Fruit fly (Drosophila melanogaster) whole organism, pupa: ENCODE data around the gene Spc105R.

Source experiments
- CG12605 ChIP-seq: fragments of 200-800 bp; sonication (Bioruptor generic); IDR thresholded peaks from 2 replicates; pipeline ENCODE4 v1.3.6; 2022; ENCODE audit warnings: missing biosample characterization, missing genetic modification characterization
- CG13204 ChIP-seq: fragments of 200-800 bp; sonication (Bioruptor generic); optimal IDR thresholded peaks from 2 replicates; lab custom pipeline; 2018; ENCODE audit warnings: missing biosample characterization, mild to moderate bottlenecking, missing genetic modification characterization, moderate library complexity
- CG17806 ChIP-seq: fragments of 200-800 bp; sonication (Bioruptor generic); optimal IDR thresholded peaks from 2 replicates; lab custom pipeline; 2018; ENCODE audit warnings: missing biosample characterization, mild to moderate bottlenecking, missing genetic modification characterization, moderate library complexity
- CG34367 ChIP-seq: fragments of 200-800 bp; sonication (Bioruptor generic); optimal IDR thresholded peaks from 2 replicates; lab custom pipeline; 2018; ENCODE audit warnings: missing biosample characterization, mild to moderate bottlenecking, missing genetic modification characterization
- CG4496 ChIP-seq: fragments of 200-800 bp; sonication (Bioruptor generic); IDR thresholded peaks from 3 replicates; pipeline ENCODE4 v1.3.6; 2022; ENCODE audit warnings: missing biosample characterization, missing genetic modification characterization
- CG8301 ChIP-seq: fragments of 200-800 bp; sonication (Bioruptor generic); optimal IDR thresholded peaks from 2 replicates; lab custom pipeline; 2018; ENCODE audit warnings: missing biosample characterization, mild to moderate bottlenecking, missing genetic modification characterization
- Pif1A ChIP-seq: fragments of 200-800 bp; sonication (Bioruptor generic); optimal IDR thresholded peaks from 3 replicates; lab custom pipeline; 2016; ENCODE audit warnings: missing biosample characterization, missing genetic modification characterization

DNA sequence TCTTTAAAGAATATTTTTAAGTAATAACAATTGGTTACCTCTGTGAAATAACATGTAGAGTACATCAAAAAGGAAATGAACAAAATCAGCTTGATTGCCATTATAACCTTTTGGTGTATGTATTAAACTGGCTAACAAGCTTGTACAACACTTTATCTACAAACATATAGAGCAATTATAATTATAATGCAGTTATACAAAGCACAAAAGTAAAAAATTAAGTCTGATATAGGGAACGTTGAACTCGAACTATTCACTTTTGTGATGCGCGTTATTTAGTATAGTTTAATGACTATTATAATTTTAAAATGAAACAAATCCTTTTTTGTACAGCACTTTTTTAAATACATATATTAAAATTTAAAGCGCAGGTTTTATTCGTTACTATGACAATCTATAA is 44.6 kb upstream of the Spc105R start, which contains the start of gene CG33912:
- TF ChIP-seq CG8301 (tag; lab: Kevin White, UChicago) (no peak), CG13204 (GFP tag; lab: Kevin White, UChicago) (no peak), CG4496 (no peak), CG34367 (no peak), CG17806 (tag; lab: Kevin White, UChicago) (no peak), Pif1A (GFP tag; lab: Kevin White, UChicago) (no peak), CG12605 (GFP tag; lab: Robert Waterston, UW) (no peak)
